Fruit fly (Drosophila melanogaster) whole organism, embryonic: ENCODE measurements around the gene dlp.

Experiments
- CG8388 ChIP-seq: fragments of 200-800 bp; sonication (Bioruptor generic); optimal IDR thresholded peaks from 2 replicates; lab custom pipeline; 2019; ENCODE audit warnings: missing biosample characterization, mild to moderate bottlenecking, missing genetic modification characterization, moderate library complexity
- Ravus ChIP-seq: fragments of 200-800 bp; sonication (Bioruptor generic); IDR thresholded peaks from 2 replicates; pipeline ENCODE4 v1.3.6; 2022; ENCODE audit warnings: missing biosample characterization, missing genetic modification characterization

DNA sequence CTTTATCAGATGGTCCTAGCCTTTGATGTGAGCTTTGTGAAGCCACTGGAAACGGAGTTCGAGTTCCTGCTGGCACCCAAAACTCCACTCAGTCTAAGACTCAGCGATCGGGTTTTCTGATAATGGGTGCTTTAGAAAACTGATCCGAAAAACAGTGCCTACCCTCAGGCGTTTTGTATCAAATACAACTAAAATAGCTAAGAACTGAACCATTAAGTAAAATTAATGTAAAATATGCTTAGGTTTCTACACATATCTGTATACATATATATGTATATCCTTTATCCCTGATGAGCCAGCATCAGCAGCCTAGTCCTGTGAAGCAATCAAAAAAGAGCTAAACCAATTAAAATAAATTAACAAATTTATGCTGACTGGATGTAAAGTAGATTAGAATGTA is 10.9 kb upstream of the dlp start:
- TF ChIP-seq CG8388 (no peak), Ravus (GFP tag; lab: Robert Waterston, UW) (no peak)
